Fruit fly (Drosophila melanogaster) whole organism, embryonic: ENCODE data around the gene Ucp4A.

Experiments used
- Atf-2 ChIP-seq: fragments of 200-800 bp; sonication (Bioruptor generic); optimal IDR thresholded peaks from 2 replicates; lab custom pipeline; 2016; ENCODE audit warnings: missing biosample characterization, missing genetic modification characterization
- Blimp-1 ChIP-seq: fragments of 200-800 bp; sonication (Bioruptor generic); optimal IDR thresholded peaks from 3 replicates; lab custom pipeline; 2018; ENCODE audit warnings: missing biosample characterization, missing genetic modification characterization, mild to moderate bottlenecking, moderate library complexity, missing genetic modification reagents
- Bteb2 ChIP-seq: fragments of 200-800 bp; sonication (Bioruptor generic); optimal IDR thresholded peaks from 2 replicates; lab custom pipeline; 2016; ENCODE audit warnings: missing biosample characterization, missing genetic modification characterization
- CG10267 ChIP-seq: fragments of 200-800 bp; sonication (Bioruptor generic); optimal IDR thresholded peaks from 2 replicates; lab custom pipeline; 2018; ENCODE audit warnings: missing biosample characterization, mild to moderate bottlenecking, missing genetic modification characterization, moderate library complexity
- CG10959 ChIP-seq: fragments of 200-800 bp; sonication (Bioruptor generic); IDR thresholded peaks from 2 replicates; pipeline ENCODE4 v1.3.6; 2022; ENCODE audit warnings: missing biosample characterization, missing genetic modification characterization
- CG15514 ChIP-seq: fragments of 200-800 bp; sonication (Bioruptor generic); optimal IDR thresholded peaks from 3 replicates; lab custom pipeline; 2017; ENCODE audit warnings: missing biosample characterization, missing genetic modification characterization, mild to moderate bottlenecking, moderate library complexity, missing genetic modification reagents
- CG1603 ChIP-seq: fragments of 200-800 bp; sonication (Bioruptor generic); optimal IDR thresholded peaks from 2 replicates; lab custom pipeline; 2019; ENCODE audit warnings: missing biosample characterization, mild to moderate bottlenecking, missing genetic modification characterization, moderate library complexity
- CG2875 ChIP-seq: fragments of 200-800 bp; sonication (Bioruptor generic); optimal IDR thresholded peaks from 2 replicates; lab custom pipeline; 2017; ENCODE audit warnings: missing biosample characterization, mild to moderate bottlenecking, missing genetic modification characterization, missing genetic modification reagents
- CG32767 ChIP-seq: fragments of 200-800 bp; sonication (Bioruptor generic); IDR thresholded peaks from 2 replicates; pipeline ENCODE4 v1.3.6; 2022; ENCODE audit warnings: missing biosample characterization, missing genetic modification characterization
- CG3726 ChIP-seq: fragments of 200-800 bp; sonication (Bioruptor generic); IDR thresholded peaks from 3 replicates; pipeline ENCODE4, ENCODE4 v1.3.6; 2022; ENCODE audit warnings: missing biosample characterization, missing genetic modification characterization
- CG4707 ChIP-seq: fragments of 200-800 bp; sonication (Bioruptor generic); optimal IDR thresholded peaks from 2 replicates; lab custom pipeline; 2018; ENCODE audit warnings: missing biosample characterization, mild to moderate bottlenecking, missing genetic modification characterization, moderate library complexity
- CG5953 ChIP-seq: fragments of 200-800 bp; sonication (Bioruptor generic); IDR thresholded peaks from 2 replicates; pipeline ENCODE4 v1.3.6; 2022; ENCODE audit warnings: missing biosample characterization, missing genetic modification characterization
- CG7556 ChIP-seq: fragments of 200-800 bp; sonication (Bioruptor generic); optimal IDR thresholded peaks from 2 replicates; lab custom pipeline; 2017; ENCODE audit warnings: missing biosample characterization, mild to moderate bottlenecking, missing genetic modification characterization
- CG7987 ChIP-seq: fragments of 200-800 bp; sonication (Bioruptor generic); optimal IDR thresholded peaks from 2 replicates; lab custom pipeline; 2018; ENCODE audit warnings: missing biosample characterization, mild to moderate bottlenecking, missing genetic modification characterization, moderate library complexity
- CG8290 ChIP-seq, 3 experiments: fragments of 200-800 bp; sonication (Bioruptor generic); optimal IDR thresholded peaks; 2 replicates each; lab custom pipeline; 2016 to 2019; ENCODE audit warnings: missing biosample characterization in 3 of 3, missing genetic modification characterization in 3 of 3, mild to moderate bottlenecking in 2 of 3, moderate library complexity in 1 of 3
- CG9609 ChIP-seq: fragments of 200-800 bp; sonication (Bioruptor generic); optimal IDR thresholded peaks from 3 replicates; lab custom pipeline; 2016; ENCODE audit warnings: missing biosample characterization, missing genetic modification characterization
- Chrac-16 ChIP-seq: fragments of 200-800 bp; sonication (Bioruptor generic); optimal IDR thresholded peaks from 3 replicates; lab custom pipeline; 2016; ENCODE audit warnings: missing biosample characterization, missing genetic modification characterization
- D ChIP-seq, 2 experiments: fragments of 200-800 bp in 1 of 2; fragments of >200 bp in 1 of 2; sonication (Bioruptor generic) in 1 of 2; optimal IDR thresholded peaks; 2 replicates in 1 of 2; 3 replicates in 1 of 2; lab custom pipeline; 2017; ENCODE audit warnings: mild to moderate bottlenecking in 1 of 2, missing biosample characterization in 1 of 2, missing genetic modification characterization in 1 of 2, missing genetic modification reagents in 1 of 2
- Fer1 ChIP-seq: fragments of 200-800 bp; sonication (Bioruptor generic); optimal IDR thresholded peaks from 2 replicates; lab custom pipeline; 2017; ENCODE audit warnings: missing biosample characterization, mild to moderate bottlenecking, missing genetic modification characterization
- HLH3B ChIP-seq: fragments of 200-800 bp; sonication (Bioruptor generic); IDR thresholded peaks from 2 replicates; pipeline ENCODE4 v1.3.6; 2022; ENCODE audit warnings: missing biosample characterization, missing genetic modification characterization
- Hey ChIP-seq: fragments of 200-800 bp; sonication (Bioruptor generic); optimal IDR thresholded peaks from 3 replicates; lab custom pipeline; 2018; ENCODE audit warnings: missing biosample characterization, mild to moderate bottlenecking, missing genetic modification characterization
- Lpt ChIP-seq: fragments of >200 bp; optimal IDR thresholded peaks from 2 replicates; lab custom pipeline; 2018; ENCODE audit warnings: missing biosample characterization, missing genetic modification characterization
- Meics ChIP-seq: fragments of 200-800 bp; sonication (Bioruptor generic); optimal IDR thresholded peaks from 2 replicates; lab custom pipeline; 2017; ENCODE audit warnings: missing biosample characterization, mild to moderate bottlenecking, missing genetic modification characterization
- Oli ChIP-seq: fragments of 200-800 bp; sonication (Bioruptor generic); optimal IDR thresholded peaks from 2 replicates; lab custom pipeline; 2018; ENCODE audit warnings: missing biosample characterization, mild to moderate bottlenecking, missing genetic modification characterization, moderate library complexity
- Ravus ChIP-seq: fragments of 200-800 bp; sonication (Bioruptor generic); IDR thresholded peaks from 2 replicates; pipeline ENCODE4 v1.3.6; 2022; ENCODE audit warnings: missing biosample characterization, missing genetic modification characterization
- Rx ChIP-seq: fragments of 200-800 bp; sonication (Bioruptor generic); IDR thresholded peaks from 2 replicates; pipeline ENCODE4 v1.3.6; 2022; ENCODE audit warnings: missing biosample characterization, missing genetic modification characterization
- YL-1 ChIP-seq: fragments of 200-800 bp; sonication (Bioruptor generic); optimal IDR thresholded peaks from 3 replicates; lab custom pipeline; 2017; ENCODE audit warnings: missing biosample characterization, mild to moderate bottlenecking, missing genetic modification characterization
- cwo ChIP-seq: fragments of 200-800 bp; sonication (Bioruptor generic); optimal IDR thresholded peaks from 3 replicates; lab custom pipeline; 2017; ENCODE audit warnings: missing biosample characterization, missing genetic modification characterization, mild to moderate bottlenecking, moderate library complexity, missing genetic modification reagents
- da ChIP-seq: fragments of 200-800 bp; sonication (Bioruptor generic); optimal IDR thresholded peaks from 2 replicates; lab custom pipeline; 2016; ENCODE audit warnings: missing biosample characterization, missing genetic modification characterization
- dmrt11E ChIP-seq: fragments of 200-800 bp; sonication (Bioruptor generic); optimal IDR thresholded peaks from 3 replicates; lab custom pipeline; 2018; ENCODE audit warnings: missing biosample characterization, mild to moderate bottlenecking, missing genetic modification characterization, moderate library complexity
- en ChIP-seq: fragments of 200-800 bp; sonication (Bioruptor generic); optimal IDR thresholded peaks from 2 replicates; lab custom pipeline; 2016; ENCODE audit warnings: missing biosample characterization, missing genetic modification characterization
- exex ChIP-seq: fragments of 200-800 bp; sonication (Bioruptor generic); optimal IDR thresholded peaks from 4 replicates; lab custom pipeline; 2018; ENCODE audit warnings: missing biosample characterization, mild to moderate bottlenecking, missing genetic modification characterization, moderate library complexity
- eyg ChIP-seq: fragments of 200-800 bp; sonication (Bioruptor generic); optimal IDR thresholded peaks from 3 replicates; lab custom pipeline; 2016; ENCODE audit warnings: missing biosample characterization, missing genetic modification characterization
- fd102C ChIP-seq: fragments of 200-800 bp; sonication (Bioruptor generic); optimal IDR thresholded peaks from 2 replicates; lab custom pipeline; 2018; ENCODE audit warnings: missing biosample characterization, mild to moderate bottlenecking, missing genetic modification characterization, moderate library complexity
- fd96Cb ChIP-seq: fragments of 200-800 bp; sonication (Bioruptor generic); optimal IDR thresholded peaks from 2 replicates; lab custom pipeline; 2018; ENCODE audit warnings: missing biosample characterization, mild to moderate bottlenecking, missing genetic modification characterization, moderate library complexity
- ham ChIP-seq: fragments of 200-800 bp; sonication (Bioruptor generic); IDR thresholded peaks from 2 replicates; pipeline ENCODE4 v1.3.6; 2022; ENCODE audit warnings: missing biosample characterization, missing genetic modification characterization
- jigr1 ChIP-seq: fragments of 200-800 bp; sonication (Bioruptor generic); IDR thresholded peaks from 3 replicates; pipeline ENCODE4 v1.3.6; 2022; ENCODE audit warnings: missing biosample characterization, missing genetic modification characterization
- lbe ChIP-seq: fragments of 200-800 bp; sonication (Bioruptor generic); optimal IDR thresholded peaks from 2 replicates; lab custom pipeline; 2016; ENCODE audit warnings: missing biosample characterization, mild to moderate bottlenecking, missing genetic modification characterization
- lola ChIP-seq, 3 experiments: fragments of >200 bp in 2 of 3; fragments of 200-800 bp in 1 of 3; sonication (Bioruptor generic) in 1 of 3; optimal IDR thresholded peaks; 2 replicates each; lab custom pipeline; 2017 to 2019; ENCODE audit warnings: missing biosample characterization in 3 of 3, missing genetic modification characterization in 3 of 3, mild to moderate bottlenecking in 1 of 3, moderate library complexity in 1 of 3
- luna ChIP-seq: fragments of 200-800 bp; sonication (Bioruptor generic); optimal IDR thresholded peaks from 2 replicates; lab custom pipeline; 2016; ENCODE audit warnings: missing biosample characterization, missing genetic modification characterization
- p53 ChIP-seq: fragments of 200-800 bp; sonication (Bioruptor generic); optimal IDR thresholded peaks from 2 replicates; lab custom pipeline; 2016; ENCODE audit warnings: missing biosample characterization, missing genetic modification characterization
- pan ChIP-seq, 4 experiments: fragments of >200 bp in 3 of 4; fragments of 200-800 bp in 1 of 4; sonication (Bioruptor generic) in 1 of 4; optimal IDR thresholded peaks in 3 of 4; IDR thresholded peaks in 1 of 4; 2 replicates each; pipeline versions ENCODE4 v1.3.6 to Lab custom; 2017 to 2022; ENCODE audit warnings: missing biosample characterization in 2 of 4, missing genetic modification characterization in 2 of 4, mixed read lengths in 1 of 4
- pita ChIP-seq: fragments of 200-800 bp; sonication (Bioruptor generic); optimal IDR thresholded peaks from 2 replicates; lab custom pipeline; 2017; ENCODE audit warnings: missing biosample characterization, mild to moderate bottlenecking, missing genetic modification characterization
- pnt ChIP-seq: fragments of 200-800 bp; sonication (Bioruptor generic); optimal IDR thresholded peaks from 3 replicates; lab custom pipeline; 2016; ENCODE audit warnings: missing biosample characterization, missing genetic modification characterization
- rib ChIP-seq: fragments of 200-800 bp; sonication (Bioruptor generic); IDR thresholded peaks from 2 replicates; pipeline ENCODE4 v1.3.6; 2022; ENCODE audit warnings: missing biosample characterization, missing genetic modification characterization
- twi ChIP-seq: fragments of 200-800 bp; optimal IDR thresholded peaks from 2 replicates; lab custom pipeline; 2019; ENCODE audit warnings: missing biosample characterization, mild to moderate bottlenecking, missing genetic modification characterization, moderate library complexity
- usp ChIP-seq: fragments of >200 bp; optimal IDR thresholded peaks from 2 replicates; lab custom pipeline; 2017; ENCODE audit warnings: missing biosample characterization, missing genetic modification characterization
- wek ChIP-seq: fragments of 200-800 bp; sonication (Bioruptor generic); optimal IDR thresholded peaks from 3 replicates; lab custom pipeline; 2018; ENCODE audit warnings: missing biosample characterization, mild to moderate bottlenecking, missing genetic modification characterization, moderate library complexity

The Ucp4A gene

dm6 chrX:17880269-17880889 is 35.6 kb downstream of the Ucp4A start (continued):
- peak; percentile 85 for TF ChIP-seq Hey (tag; lab: Kevin White, UChicago)
- TF ChIP-seq CG7987 (GFP tag; lab: Kevin White, UChicago) = peak; percentile 83
- peak; percentile 92 for TF ChIP-seq Meics (GFP tag; lab: Kevin White, UChicago)
- TF ChIP-seq ham (GFP tag; lab: Robert Waterston, UW) = peak; percentile 90
- peak; percentile 96 for TF ChIP-seq Chrac-16 (GFP tag; lab: Kevin White, UChicago)
- TF ChIP-seq pnt (GFP tag; lab: Kevin White, UChicago) = peak; percentile 95
- TF ChIP-seq Atf-2 = peak; percentile 92
- TF ChIP-seq Oli (tag; lab: Kevin White, UChicago) = peak; percentile 96
- no peak for TF ChIP-seq pita
- TF ChIP-seq CG9609 (GFP tag; lab: Kevin White, UChicago) = peak; percentile 95
- no peak for TF ChIP-seq Lpt
- peak; percentile 92 for TF ChIP-seq Rx (GFP tag; lab: Robert Waterston, UW)
- peak; percentile 78 for TF ChIP-seq YL-1 (GFP tag; lab: Kevin White, UChicago)
- peak; percentile 78 for TF ChIP-seq p53 (GFP tag; lab: Kevin White, UChicago)
- TF ChIP-seq CG32767 (GFP tag; lab: Robert Waterston, UW) = peak; percentile 92
- TF ChIP-seq CG3726 (GFP tag; lab: Robert Waterston, UW) = peak; percentile 91
- peak; percentile 93 for TF ChIP-seq CG2875 (GFP tag; lab: Kevin White, UChicago)
- TF ChIP-seq Fer1 (GFP tag; lab: Kevin White, UChicago) = peak; percentile 91
- TF ChIP-seq CG8290 (GFP tag; optimal IDR thresholded peaks at IDR 0.05; lab: Kevin White, UChicago) = peak; percentile 87
- TF ChIP-seq CG8290 (tag; optimal IDR thresholded peaks at IDR 0.05; lab: Kevin White, UChicago) = peak; percentile 68 to 99
- peak; percentile 91 for TF ChIP-seq jigr1 (GFP tag; lab: Robert Waterston, UW)
- TF ChIP-seq CG10267 (tag; lab: Kevin White, UChicago) = peak; percentile 72
- no peak for TF ChIP-seq usp (GFP tag; lab: Kevin White, UChicago)
- TF ChIP-seq lola (GFP tag; optimal IDR thresholded peaks at IDR 0.05; lab: Kevin White, UChicago) = peak in 1 of 3 experiments; percentile 79
- TF ChIP-seq CG5953 (GFP tag; lab: Robert Waterston, UW) = peak; percentile 93
- peak; percentile 96 for TF ChIP-seq CG1603
- peak; percentile 88 for TF ChIP-seq Blimp-1 (GFP tag; lab: Kevin White, UChicago)
- no peak for TF ChIP-seq fd102C (GFP tag; lab: Kevin White, UChicago)
- TF ChIP-seq exex (tag; lab: Kevin White, UChicago) = peak; percentile 78
- TF ChIP-seq cwo (GFP tag; lab: Kevin White, UChicago) = peak; percentile 90
- peak; percentile 93 for TF ChIP-seq luna (GFP tag; lab: Kevin White, UChicago)
- peak; percentile 90 for TF ChIP-seq rib (GFP tag; lab: Robert Waterston, UW)
- TF ChIP-seq eyg (GFP tag; lab: Kevin White, UChicago) = peak; percentile 89
- peak; percentile 92 for TF ChIP-seq CG7556 (GFP tag; lab: Kevin White, UChicago)
- peak; percentile 93 for TF ChIP-seq HLH3B (GFP tag; lab: Robert Waterston, UW)
- TF ChIP-seq wek = peak; percentile 90
- peak; percentile 88 for TF ChIP-seq en (GFP tag; lab: Kevin White, UChicago)
- peak; percentile 90 for TF ChIP-seq fd96Cb
- peak; percentile 93 for TF ChIP-seq Bteb2 (GFP tag; lab: Kevin White, UChicago)
- peak; percentile 70 for TF ChIP-seq CG10959 (GFP tag; lab: Robert Waterston, UW)
- peak; percentile 90 for TF ChIP-seq twi (tag; lab: Kevin White, UChicago)
- no peak for TF ChIP-seq D (optimal IDR thresholded peaks at IDR 0.05; lab: Kevin White, UChicago)
- peak; percentile 85 for TF ChIP-seq D (GFP tag; optimal IDR thresholded peaks at IDR 0.05; lab: Kevin White, UChicago)
- peak; percentile 90 for TF ChIP-seq CG4707 (GFP tag; lab: Kevin White, UChicago)
- peak; percentile 83 for TF ChIP-seq CG15514 (GFP tag; lab: Kevin White, UChicago)
- peak; percentile 95 for TF ChIP-seq lbe (GFP tag; lab: Kevin White, UChicago)
- peak; percentile 80 for TF ChIP-seq da (GFP tag; lab: Kevin White, UChicago)
- peak; percentile 85 for TF ChIP-seq Ravus
- peak; percentile 75 for TF ChIP-seq dmrt11E (tag; lab: Kevin White, UChicago)
- no peak for TF ChIP-seq pan (optimal IDR thresholded peaks at IDR 0.05; lab: Kevin White, UChicago)
- peak in 1 of 2 experiments; percentile 97 for TF ChIP-seq pan (GFP tag; optimal IDR thresholded peaks at IDR 0.05 in 1 of 2, IDR thresholded peaks at IDR 0.05 in 1 of 2)
